Worm (Caenorhabditis elegans) whole organism, L4/young adult: ENCODE results near the gene C24A3.2.

Source experiments
- dao-5 ChIP-seq: sonication (generic microtip); optimal IDR thresholded peaks from 2 replicates; lab custom pipeline; 2016; ENCODE audit warnings: missing genotype, missing genetic modification characterization, moderate library complexity, missing compliant biosample characterization
- him-1 ChIP-seq: sonication (generic microtip); optimal IDR thresholded peaks from 2 replicates; lab custom pipeline; 2016; ENCODE audit warnings: missing genotype, missing genetic modification reagents, missing genetic modification characterization, missing compliant biosample characterization

DNA sequence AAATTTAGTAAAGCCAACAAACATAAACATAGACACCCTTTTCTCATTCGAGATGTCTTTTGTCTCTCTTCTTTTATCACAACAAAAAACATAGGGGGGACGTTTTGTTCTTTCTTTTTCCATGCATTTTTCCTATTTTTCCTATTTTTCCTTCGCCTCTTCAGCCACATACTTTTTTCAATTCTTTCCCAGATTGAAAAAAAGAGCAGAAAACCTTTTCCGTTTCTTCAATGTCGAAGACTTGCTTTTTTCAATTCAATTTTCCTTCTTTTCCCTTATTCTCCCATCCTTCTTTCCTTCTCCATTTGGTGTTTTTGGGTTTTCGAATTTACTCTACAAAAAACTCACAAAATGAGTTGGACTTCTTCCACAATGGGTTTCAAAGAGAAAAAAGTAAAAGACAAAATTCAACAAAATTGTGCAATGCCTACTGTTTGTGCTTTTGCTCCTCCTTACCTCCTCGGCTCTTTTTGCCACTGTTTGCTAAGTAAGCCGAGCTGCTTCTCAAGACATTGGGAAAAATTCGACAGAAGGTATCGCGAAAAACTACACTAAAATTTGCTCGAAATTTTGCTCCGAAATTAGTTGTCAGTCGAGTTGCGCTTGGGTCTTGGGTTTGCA, 694 bp upstream of the C24A3.2 start:
- no peak for TF ChIP-seq dao-5 (tag; lab: Kevin White, UChicago)
- TF ChIP-seq him-1 (tag; lab: Kevin White, UChicago), result no peak
